Worm (Caenorhabditis elegans) whole organism, mixed stage, embryonic: ENCODE results near the gene F25B5.6.

Source experiments
- M03D4.4 ChIP-seq: sonication (generic microtip); optimal IDR thresholded peaks from 2 replicates; lab custom pipeline; 2017; ENCODE audit warnings: mild to moderate bottlenecking, missing genetic modification characterization, missing compliant biosample characterization
- blmp-1 ChIP-seq: fragments of 150-350 bp; optimal IDR thresholded peaks from 2 replicates; lab custom pipeline; 2014; ENCODE audit warnings: missing biosample characterization, missing genetic modification characterization
- elt-3 ChIP-seq: fragments of 150-350 bp; optimal IDR thresholded peaks from 2 replicates; lab custom pipeline; 2014; ENCODE audit warnings: missing biosample characterization, missing genetic modification characterization
- lin-13 ChIP-seq: fragments of 150-350 bp; optimal IDR thresholded peaks from 2 replicates; lab custom pipeline; 2014; ENCODE audit warnings: missing biosample characterization, missing genetic modification characterization
- nhr-237 ChIP-seq: fragments of 150-350 bp; optimal IDR thresholded peaks from 2 replicates; lab custom pipeline; 2014; ENCODE audit warnings: missing biosample characterization, missing genetic modification characterization
- pha-4 ChIP-seq: fragments of 150-350 bp; optimal IDR thresholded peaks from 2 replicates; lab custom pipeline; 2018; ENCODE audit warnings: missing biosample characterization, missing genetic modification reagents, missing genetic modification characterization
- snpc-4 ChIP-seq: fragments of 150-350 bp; optimal IDR thresholded peaks from 2 replicates; lab custom pipeline; 2014; ENCODE audit warnings: missing biosample characterization, missing genetic modification characterization
- unc-62 ChIP-seq: fragments of 150-350 bp; optimal IDR thresholded peaks from 2 replicates; lab custom pipeline; 2014; ENCODE audit warnings: missing biosample characterization, missing genetic modification reagents, missing genetic modification characterization

ce11 chrIII:5967640-5968039 lies 19.1 kb upstream of the F25B5.6 start:
- TF ChIP-seq M03D4.4 (tag; lab: Kevin White, UChicago) (no peak), lin-13 (tag; lab: Kevin White, UChicago) (no peak), pha-4 (tag; lab: Kevin White, UChicago) (no peak), elt-3 (tag; lab: Kevin White, UChicago) (no peak), snpc-4 (tag; lab: Kevin White, UChicago) (no peak), unc-62 (no peak), blmp-1 (no peak), nhr-237 (tag; lab: Kevin White, UChicago) (no peak)
